Worm (Caenorhabditis elegans) whole organism, L3 larva: ENCODE measurements around the gene cnc-9.

Experiments used
- egl-27 ChIP-seq: sonication (generic microtip); optimal IDR thresholded peaks from 4 replicates; lab custom pipeline; 2017; ENCODE audit warnings: missing biosample characterization, missing genetic modification reagents, missing genetic modification characterization
- elt-3 ChIP-seq, 3 experiments: fragments of 150-350 bp in 1 of 3; sonication (generic microtip) in 2 of 3; optimal IDR thresholded peaks; 2 replicates in 2 of 3; 4 replicates in 1 of 3; lab custom pipeline; 2014 to 2017; ENCODE audit warnings: missing biosample characterization in 3 of 3, missing genetic modification characterization in 3 of 3
- fkh-10 ChIP-seq: sonication (generic microtip); optimal IDR thresholded peaks from 2 replicates; lab custom pipeline; 2017; ENCODE audit warnings: missing biosample characterization, missing genetic modification reagents, missing genetic modification characterization
- nhr-25 ChIP-seq: sonication (generic microtip); optimal IDR thresholded peaks from 2 replicates; lab custom pipeline; 2017; ENCODE audit warnings: missing biosample characterization, missing genetic modification characterization
- skn-1 ChIP-seq: fragments of 150-350 bp; optimal IDR thresholded peaks from 2 replicates; lab custom pipeline; 2014; ENCODE audit warnings: missing biosample characterization, missing genetic modification characterization
- snpc-4 ChIP-seq: fragments of 150-350 bp; optimal IDR thresholded peaks from 2 replicates; lab custom pipeline; 2014; ENCODE audit warnings: missing biosample characterization, missing genetic modification characterization
- unc-39 ChIP-seq: sonication (generic microtip); optimal IDR thresholded peaks from 4 replicates; lab custom pipeline; 2017; ENCODE audit warnings: missing biosample characterization, missing genetic modification characterization
- zag-1 ChIP-seq: fragments of 150-350 bp; optimal IDR thresholded peaks from 2 replicates; lab custom pipeline; 2014; ENCODE audit warnings: missing biosample characterization, missing genetic modification characterization

DNA sequence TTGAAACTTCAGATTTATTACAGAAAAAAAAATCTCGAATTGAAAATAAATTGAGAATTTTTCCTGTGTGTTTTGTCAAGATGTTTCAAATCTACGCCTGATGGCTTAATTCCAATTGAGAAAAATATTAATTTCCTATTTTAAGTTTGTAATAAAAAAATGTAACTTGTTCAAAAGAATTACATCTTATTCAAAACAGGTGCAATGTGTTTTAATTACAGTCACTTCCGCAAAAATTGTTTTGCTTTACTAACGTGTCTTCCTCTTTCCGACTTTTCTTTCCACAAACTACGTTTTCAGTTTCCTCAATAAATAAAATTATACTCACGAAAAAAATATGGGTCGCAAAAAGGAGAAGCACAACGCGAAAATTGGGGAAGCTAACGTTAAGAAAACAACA lies 38.0 kb upstream of the cnc-9 start, which contains the start of gene F25E5.16:
- TF ChIP-seq unc-39 (tag; lab: Kevin White, UChicago) (no peak), zag-1 (tag; lab: Kevin White, UChicago) (no peak), skn-1 (tag; lab: Kevin White, UChicago) (no peak), nhr-25 (tag; lab: Kevin White, UChicago) (no peak), fkh-10 (no peak), egl-27 (no peak), snpc-4 (tag; lab: Kevin White, UChicago) (no peak), elt-3 (tag; optimal IDR thresholded peaks at IDR 0.05; lab: Kevin White, UChicago) (no peak)
